Worm (Caenorhabditis elegans): ENCODE measurements around the gene R160.12.

Gene R160.12

DNA sequence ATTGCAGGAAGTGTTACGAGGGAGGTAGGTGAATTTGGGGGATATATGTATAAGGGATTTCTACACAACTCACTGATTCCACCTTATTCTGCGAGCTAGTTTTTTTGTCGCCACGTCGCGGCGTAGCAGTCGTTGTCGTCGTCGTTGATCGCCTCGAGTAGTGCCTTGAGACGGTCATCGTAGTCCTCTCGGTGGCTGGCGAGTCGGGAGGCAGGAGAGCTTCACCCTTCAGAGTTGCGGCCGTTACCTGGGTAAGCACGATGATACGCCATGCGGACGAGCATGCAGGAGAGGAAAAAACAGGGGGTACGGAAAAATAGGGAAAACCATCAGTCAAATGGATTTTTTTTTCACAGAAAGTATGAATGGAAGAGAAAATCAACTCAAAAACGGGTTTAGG, 35.6 kb upstream of the R160.12 start:
- TF ChIP-seq mep-1 (tag; optimal IDR thresholded peaks at IDR 0.05) (no peak), hlh-1 (tag; optimal IDR thresholded peaks at IDR 0.05) (no peak), mls-2 (tag; optimal IDR thresholded peaks at IDR 0.05) (no peak), ceh-43 (GFP tag; optimal IDR thresholded peaks at IDR 0.05) (no peak), nhr-237 (tag; optimal IDR thresholded peaks at IDR 0.05) (no peak), lin-32 (GFP tag; optimal IDR thresholded peaks at IDR 0.05) (no peak), ces-1 (GFP tag; optimal IDR thresholded peaks at IDR 0.05) (no peak), unc-120 (tag; optimal IDR thresholded peaks at IDR 0.05; ENCODE audit: poor library complexity, severe bottlenecking) (no peak), pha-4 (tag; optimal IDR thresholded peaks at IDR 0.05) (no peak), ceh-83 (GFP tag; optimal IDR thresholded peaks at IDR 0.05) (no peak), lin-13 (tag; optimal IDR thresholded peaks at IDR 0.05) (no peak), nhr-2 (tag; optimal IDR thresholded peaks at IDR 0.05) (no peak), snpc-4 (tag; optimal IDR thresholded peaks at IDR 0.05) (no peak), nhr-12 (tag; optimal IDR thresholded peaks at IDR 0.05) (no peak), unc-62 (GFP tag; optimal IDR thresholded peaks at IDR 0.05) (no peak), drap-1 (GFP tag; optimal IDR thresholded peaks at IDR 0.05) (no peak), nhr-28 (tag; optimal IDR thresholded peaks at IDR 0.05) (no peak), tbx-8 (GFP tag; optimal IDR thresholded peaks at IDR 0.05) (no peak)

DNA sequence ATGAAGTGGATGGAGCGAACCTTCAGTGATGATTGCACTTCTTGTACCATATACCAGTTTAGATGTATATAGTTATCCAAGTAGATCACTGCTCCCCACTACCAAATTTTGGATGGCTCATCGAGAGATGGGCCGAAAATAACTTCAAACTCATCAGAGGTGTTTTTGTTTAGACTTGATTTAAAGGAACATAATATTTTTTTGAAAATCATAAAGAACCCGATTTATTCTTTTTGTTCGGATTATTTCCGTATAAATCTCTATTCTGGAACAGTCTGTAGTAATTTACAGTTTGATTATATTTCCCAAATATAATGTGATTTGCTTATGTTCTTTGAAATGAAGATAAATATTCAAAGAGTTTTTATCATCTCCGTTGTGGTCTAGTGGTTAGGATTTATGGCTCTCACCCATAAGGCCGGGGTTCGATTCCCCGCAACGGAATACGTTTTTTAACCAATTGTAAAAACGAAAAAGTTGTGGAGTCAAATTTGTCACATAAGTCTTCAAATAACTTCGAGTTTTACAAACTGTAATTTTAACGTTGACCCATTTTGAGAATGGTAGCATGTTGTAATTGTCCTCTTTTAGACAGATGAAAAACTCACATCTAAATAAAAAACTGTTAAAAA, 32.8 kb upstream of the R160.12 start:
- TF ChIP-seq sem-2 (GFP tag; optimal IDR thresholded peaks at IDR 0.05) (no peak), ceh-83 (GFP tag; optimal IDR thresholded peaks at IDR 0.05) (no peak), nhr-2 (tag; optimal IDR thresholded peaks at IDR 0.05) (no peak), mls-2 (tag; optimal IDR thresholded peaks at IDR 0.05) (no peak), snpc-4 (tag; optimal IDR thresholded peaks at IDR 0.05) (no peak), unc-39 (tag; optimal IDR thresholded peaks at IDR 0.05) (no peak), sptf-1 (tag; optimal IDR thresholded peaks at IDR 0.05) (no peak), bed-3 (GFP tag; optimal IDR thresholded peaks at IDR 0.05) (no peak)

DNA sequence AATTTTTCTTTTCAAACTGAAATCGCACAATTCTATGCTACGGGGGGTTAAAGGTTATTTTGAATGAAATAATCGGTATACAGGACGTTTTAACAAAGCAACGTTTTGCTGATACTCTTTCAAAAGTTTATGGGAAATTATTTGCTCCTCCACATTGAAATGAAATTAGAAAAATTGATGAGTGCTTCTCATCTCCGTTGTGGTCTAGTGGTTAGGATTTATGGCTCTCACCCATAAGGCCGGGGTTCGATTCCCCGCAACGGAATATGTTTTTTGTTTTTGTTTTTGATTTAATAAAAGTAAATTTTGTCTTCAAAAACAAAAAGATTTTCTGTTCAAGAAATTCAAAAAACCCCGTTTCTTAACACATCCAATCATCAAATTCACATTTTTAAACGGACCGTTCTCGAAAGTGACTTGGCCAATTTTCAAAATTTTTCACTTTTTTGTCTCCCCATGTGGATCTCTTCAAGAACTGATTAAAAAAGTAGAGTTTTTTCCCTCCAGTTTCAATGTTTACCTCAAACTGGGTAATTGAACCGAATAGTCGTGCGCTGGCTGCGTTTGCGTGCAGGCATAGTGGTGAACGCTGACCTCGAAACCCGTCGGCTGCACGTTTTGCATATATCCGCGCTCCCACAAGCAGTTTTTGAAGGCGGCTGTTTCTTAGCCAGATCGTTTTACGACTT, 32.1 kb upstream of the R160.12 start:
- TF ChIP-seq blmp-1 (tag; optimal IDR thresholded peaks at IDR 0.05) (no peak), lsy-2 (tag; optimal IDR thresholded peaks at IDR 0.05) (no peak), M03D4.4 (tag; optimal IDR thresholded peaks at IDR 0.05) (no peak), mls-2 (tag; optimal IDR thresholded peaks at IDR 0.05) (no peak), sptf-1 (tag; optimal IDR thresholded peaks at IDR 0.05) (no peak), unc-120 (tag; optimal IDR thresholded peaks at IDR 0.05; ENCODE audit: poor library complexity, severe bottlenecking) (no peak), ceh-83 (GFP tag; optimal IDR thresholded peaks at IDR 0.05) (no peak)

ce11 chrX:4408466-4408865, 30.9 kb upstream of the R160.12 start:
- TF ChIP-seq nhr-76 (tag; optimal IDR thresholded peaks at IDR 0.05) (no peak), nhr-28 (tag; optimal IDR thresholded peaks at IDR 0.05) (no peak), zip-8 (tag; optimal IDR thresholded peaks at IDR 0.05) (no peak), unc-62 (GFP tag; optimal IDR thresholded peaks at IDR 0.05) (no peak), M03D4.4 (tag; optimal IDR thresholded peaks at IDR 0.05) (no peak), ham-2 (GFP tag; optimal IDR thresholded peaks at IDR 0.05) (no peak), mep-1 (tag; optimal IDR thresholded peaks at IDR 0.05) (no peak), nhr-2 (tag; optimal IDR thresholded peaks at IDR 0.05) (no peak), ceh-43 (GFP tag; optimal IDR thresholded peaks at IDR 0.05) (no peak), elt-3 (tag; optimal IDR thresholded peaks at IDR 0.05) (no peak), unc-39 (tag; optimal IDR thresholded peaks at IDR 0.05) (no peak), pha-4 (tag; optimal IDR thresholded peaks at IDR 0.05) (no peak)

ce11 chrX:4404717-4405116, 27.1 kb upstream of the R160.12 start:
- no peak for TF ChIP-seq mab-5 (tag; optimal IDR thresholded peaks at IDR 0.05)
- TF ChIP-seq ces-1 (GFP tag; optimal IDR thresholded peaks at IDR 0.05) = no peak
- TF ChIP-seq nhr-28 (tag; optimal IDR thresholded peaks at IDR 0.05) = no peak
- TF ChIP-seq bed-3 (GFP tag; optimal IDR thresholded peaks at IDR 0.05) = no peak
- TF ChIP-seq unc-120 (tag; optimal IDR thresholded peaks at IDR 0.05; ENCODE audit: poor library complexity, severe bottlenecking) = no peak
- no peak for TF ChIP-seq elt-3 (tag; optimal IDR thresholded peaks at IDR 0.05)
- no peak for TF ChIP-seq elt-1 (tag; optimal IDR thresholded peaks at IDR 0.05; ENCODE audit: borderline replicate concordance, insufficient read depth)
- no peak for TF ChIP-seq nhr-237 (tag; optimal IDR thresholded peaks at IDR 0.05)
- TF ChIP-seq lsy-2 (tag; optimal IDR thresholded peaks at IDR 0.05) = no peak
- no peak for TF ChIP-seq ztf-11 (tag; optimal IDR thresholded peaks at IDR 0.05)
- TF ChIP-seq nhr-12 (tag; optimal IDR thresholded peaks at IDR 0.05) = no peak
- no peak for TF ChIP-seq snpc-4 (tag; optimal IDR thresholded peaks at IDR 0.05)
- TF ChIP-seq nhr-2 (tag; optimal IDR thresholded peaks at IDR 0.05) = no peak
- TF ChIP-seq unc-39 (tag; optimal IDR thresholded peaks at IDR 0.05) = no peak
- TF ChIP-seq pha-4 (tag; optimal IDR thresholded peaks at IDR 0.05) = no peak
- no peak for TF ChIP-seq unc-62 (GFP tag; optimal IDR thresholded peaks at IDR 0.05)
- TF ChIP-seq ceh-43 (GFP tag; optimal IDR thresholded peaks at IDR 0.05) = no peak

All from whole organism, mixed stage, embryonic.